Worm (Caenorhabditis elegans) whole organism, L4/young adult: ENCODE measurements around the gene F53F1.2.

Source experiments
- W03F9.2 ChIP-seq: fragments of 150-350 bp; optimal IDR thresholded peaks from 2 replicates; lab custom pipeline; 2014; ENCODE audit warnings: missing biosample characterization, missing genetic modification characterization
- dao-5 ChIP-seq: sonication (generic microtip); optimal IDR thresholded peaks from 2 replicates; lab custom pipeline; 2016; ENCODE audit warnings: missing genotype, missing genetic modification characterization, moderate library complexity, missing compliant biosample characterization
- him-1 ChIP-seq: sonication (generic microtip); optimal IDR thresholded peaks from 2 replicates; lab custom pipeline; 2016; ENCODE audit warnings: missing genotype, missing genetic modification reagents, missing genetic modification characterization, missing compliant biosample characterization

ce11 chrV:13406032-13406431 is 584 bp upstream of the F53F1.2 start, which contains the start of gene cutl-1:
- no peak for TF ChIP-seq him-1
- TF ChIP-seq W03F9.2 (tag; lab: Kevin White, UChicago): no peak
- TF ChIP-seq dao-5 (tag; lab: Kevin White, UChicago): no peak
